Worm (Caenorhabditis elegans): ENCODE data around the gene T05A8.6.

DNA sequence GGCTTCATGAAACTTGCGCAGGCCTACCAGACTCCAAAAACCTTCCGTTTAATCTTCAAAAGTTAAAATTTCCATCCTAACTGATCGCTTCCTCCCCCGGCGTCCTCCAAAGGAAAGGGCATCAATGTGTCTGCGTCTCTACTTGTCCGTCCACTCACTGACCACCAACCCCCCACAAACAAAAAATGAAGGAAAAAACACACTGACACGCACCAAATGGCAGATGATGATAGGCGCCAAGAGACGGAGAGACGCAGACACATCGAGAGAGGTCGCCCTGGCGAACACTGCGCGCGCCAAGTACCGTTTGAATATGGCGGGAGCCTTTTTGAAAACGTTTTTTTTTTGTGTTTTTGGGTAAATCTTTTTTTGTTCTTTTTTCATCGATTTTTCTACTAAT lies 4.8 kb downstream of the T05A8.6 start:
- no peak for TF ChIP-seq dao-5 (tag; optimal IDR thresholded peaks at IDR 0.05)
- no peak for TF ChIP-seq him-1 (tag; optimal IDR thresholded peaks at IDR 0.05)
